Worm (Caenorhabditis elegans): ENCODE measurements around the gene atf-2.
A peak's percentile ranks its signal among the peaks of the same experiment; 100 is the strongest.

The atf-2 gene

DNA sequence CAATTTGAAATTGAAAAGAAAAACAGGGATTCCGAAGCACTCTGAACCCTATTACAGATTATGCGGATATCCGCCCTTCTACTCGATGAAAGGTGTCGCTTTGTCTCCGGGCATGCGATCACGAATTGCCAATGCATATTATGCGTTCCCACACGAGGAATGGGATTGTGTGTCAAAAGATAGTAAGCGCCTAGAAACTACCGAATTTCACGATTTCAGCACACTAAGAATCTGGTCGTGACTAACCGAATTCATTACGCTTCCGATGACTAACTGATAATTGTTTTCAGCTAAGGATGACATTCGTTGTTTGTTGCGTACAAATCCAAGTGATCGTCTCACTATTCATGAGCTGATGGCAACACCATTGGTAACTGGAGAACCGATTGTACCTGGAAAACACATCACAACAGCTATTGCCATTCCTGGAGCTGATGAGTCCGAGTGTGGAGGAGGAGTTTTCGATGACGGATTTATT lies 5.4 kb upstream of the atf-2 start (continued):
- TF ChIP-seq lin-26 (GFP tag; IDR thresholded peaks at IDR 0.05), result 0 out of 2 replicates have a peak, but pooled peaks have one; percentile 47
- TF ChIP-seq let-526 (GFP tag; IDR thresholded peaks at IDR 0.05), result peak; percentile 44; the same call in 1 of the 2 replicates
- peak; percentile 70 for TF ChIP-seq B0336.3 (GFP tag; IDR thresholded peaks at IDR 0.05)
- no peak for TF ChIP-seq tbp1 (GFP tag; optimal IDR thresholded peaks at IDR 0.05)
- no peak for TF ChIP-seq mel-28 (tag; optimal IDR thresholded peaks at IDR 0.05; ENCODE audit: borderline replicate concordance)
- no peak for TF ChIP-seq madf-6 (GFP tag; IDR thresholded peaks at IDR 0.05)
- TF ChIP-seq F57C9.4 (tag; optimal IDR thresholded peaks at IDR 0.05), result peak; percentile 29
- TF ChIP-seq aptf-2 (GFP tag; conservative IDR thresholded peaks at IDR 0.05), result peak; percentile 50; the same call in 1 of the 2 replicates
- TF ChIP-seq attf-6 (GFP tag; IDR thresholded peaks at IDR 0.05), result no peak
- peak; percentile 52 for TF ChIP-seq tlf-1 (GFP tag; optimal IDR thresholded peaks at IDR 0.05)
- peak; percentile 92 for TF ChIP-seq repo-1 (tag; optimal IDR thresholded peaks at IDR 0.05)
- TF ChIP-seq gei-17 (GFP tag; optimal IDR thresholded peaks at IDR 0.05), result peak; percentile 37
- TF ChIP-seq hmg-1.2 (GFP tag; IDR thresholded peaks at IDR 0.05), result peak; percentile 23; the same call in 1 of the 2 replicates
- TF ChIP-seq F22D6.2 (tag; optimal IDR thresholded peaks at IDR 0.05), result no peak
- TF ChIP-seq Y53G8AR.9 (GFP tag; conservative IDR thresholded peaks at IDR 0.05), result peak; percentile 79; the same call in 1 of the 2 replicates
- no peak for TF ChIP-seq sptf-2 (GFP tag; optimal IDR thresholded peaks at IDR 0.05)
- TF ChIP-seq F57A8.1 (GFP tag; optimal IDR thresholded peaks at IDR 0.05), result peak; percentile 20
- TF ChIP-seq dox-1 (GFP tag; IDR thresholded peaks at IDR 0.05), result peak; percentile 52; the same call in 1 of the 2 replicates
- no peak for TF ChIP-seq nfya-2 (GFP tag; IDR thresholded peaks at IDR 0.05)

DNA sequence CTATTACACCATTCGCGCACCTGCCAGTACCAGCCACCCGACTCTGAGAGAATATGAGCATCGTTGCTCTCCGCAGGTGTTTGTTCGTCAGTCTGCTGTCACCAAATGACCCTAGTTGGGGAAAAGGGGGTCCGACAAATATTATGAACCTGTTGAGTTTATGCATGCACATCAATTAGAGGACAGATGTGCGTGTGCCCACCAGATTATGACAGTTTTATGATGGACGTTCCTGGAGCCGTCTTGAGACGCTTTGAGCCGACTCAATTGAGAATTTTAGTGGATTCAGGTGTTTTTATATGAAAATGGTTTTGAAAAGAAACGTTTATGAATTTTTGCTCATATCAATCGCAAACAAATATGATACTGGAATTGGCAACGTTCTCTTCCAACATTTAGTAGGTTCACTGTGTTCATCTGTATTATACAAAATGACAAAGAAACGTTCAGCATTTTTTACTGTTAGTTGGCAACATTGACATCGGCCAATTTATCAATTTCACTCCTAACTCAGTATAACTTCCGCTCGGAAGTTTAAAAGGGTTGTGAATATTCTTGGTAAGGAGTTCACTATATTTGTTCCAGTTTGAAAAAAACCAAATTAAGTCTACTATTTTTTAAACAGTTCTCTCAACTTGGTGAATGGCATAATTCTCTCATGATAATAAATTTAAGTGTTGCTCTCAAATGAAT lies 4.4 kb upstream of the atf-2 start:
- TF ChIP-seq attf-6 (GFP tag; IDR thresholded peaks at IDR 0.05), result no peak
- no peak for TF ChIP-seq ztf-6 (GFP tag; IDR thresholded peaks at IDR 0.05)
- TF ChIP-seq rec-8 (tag; optimal IDR thresholded peaks at IDR 0.05), result no peak
- peak; percentile 62 for TF ChIP-seq B0035.1 (tag; optimal IDR thresholded peaks at IDR 0.05)
- TF ChIP-seq mes-4 (tag; optimal IDR thresholded peaks at IDR 0.05), result no peak
- TF ChIP-seq Y56A3A.18 (GFP tag; IDR thresholded peaks at IDR 0.05), result peak; percentile 86; the same call in 1 of the 2 replicates
- TF ChIP-seq tbp1 (GFP tag; optimal IDR thresholded peaks at IDR 0.05), result peak; percentile 54
- no peak for TF ChIP-seq nfya-1 (tag; optimal IDR thresholded peaks at IDR 0.05; ENCODE audit: borderline replicate concordance, insufficient read depth)
- TF ChIP-seq gei-17 (GFP tag; optimal IDR thresholded peaks at IDR 0.05), result no peak
- TF ChIP-seq sea-2 (GFP tag; IDR thresholded peaks at IDR 0.05), result no peak
- peak; percentile 85 for TF ChIP-seq F52B5.7 (tag; optimal IDR thresholded peaks at IDR 0.05)
- TF ChIP-seq F37B4.10 (GFP tag; IDR thresholded peaks at IDR 0.05), result 0 out of 2 replicates have a peak, but pooled peaks have one; percentile 80
- TF ChIP-seq ztf-25 (GFP tag; IDR thresholded peaks at IDR 0.05), result peak; percentile 50; the same call in 1 of the 2 replicates
- peak; percentile 88 for TF ChIP-seq lin-26 (GFP tag; IDR thresholded peaks at IDR 0.05)
- peak; percentile 70 for TF ChIP-seq attf-5 (GFP tag; optimal IDR thresholded peaks at IDR 0.05)
- peak; percentile 59; the same call in 1 of the 2 replicates for TF ChIP-seq aptf-2 (GFP tag; conservative IDR thresholded peaks at IDR 0.05)
- TF ChIP-seq nhr-80 (tag; optimal IDR thresholded peaks at IDR 0.05), result peak; percentile 59
- no peak for TF ChIP-seq lag-1 (GFP tag; IDR thresholded peaks at IDR 0.05)
- no peak for TF ChIP-seq B0019.2 (GFP tag; conservative IDR thresholded peaks at IDR 0.05)
- no peak for TF ChIP-seq F57A8.1 (GFP tag; optimal IDR thresholded peaks at IDR 0.05)
- TF ChIP-seq tlf-1 (GFP tag; optimal IDR thresholded peaks at IDR 0.05), result peak; percentile 90
- no peak for TF ChIP-seq nfya-2 (GFP tag; IDR thresholded peaks at IDR 0.05)
- TF ChIP-seq B0336.3 (GFP tag; IDR thresholded peaks at IDR 0.05), result peak; percentile 88
- TF ChIP-seq madf-3 (GFP tag; IDR thresholded peaks at IDR 0.05), result peak; percentile 66; the same call in 1 of the 2 replicates
- TF ChIP-seq aptf-3 (GFP tag; IDR thresholded peaks at IDR 0.05), result peak; percentile 63
- no peak for TF ChIP-seq athp-1 (tag; optimal IDR thresholded peaks at IDR 0.05)
- TF ChIP-seq let-607 (tag; optimal IDR thresholded peaks at IDR 0.05), result peak; percentile 39 to 41
- no peak for TF ChIP-seq bed-2 (GFP tag; IDR thresholded peaks at IDR 0.05)
- peak; percentile 20; the same call in 1 of the 2 replicates for TF ChIP-seq ceh-100 (GFP tag; IDR thresholded peaks at IDR 0.05)
- peak; percentile 50 for TF ChIP-seq C06A6.2 (GFP tag; conservative IDR thresholded peaks at IDR 0.05)
- TF ChIP-seq pbrm-1 (GFP tag; IDR thresholded peaks at IDR 0.05), result peak; percentile 66; the same call in 1 of the 2 replicates
- no peak for TF ChIP-seq unc-62 (GFP tag; optimal IDR thresholded peaks at IDR 0.05)
- no peak for TF ChIP-seq F49E8.2 (tag; optimal IDR thresholded peaks at IDR 0.05; ENCODE audit: insufficient read depth)
- peak; percentile 69 for TF ChIP-seq ceh-79 (tag; optimal IDR thresholded peaks at IDR 0.05)
